Fruit fly (Drosophila melanogaster): ENCODE measurements around the gene CG10479.

Gene CG10479

DNA sequence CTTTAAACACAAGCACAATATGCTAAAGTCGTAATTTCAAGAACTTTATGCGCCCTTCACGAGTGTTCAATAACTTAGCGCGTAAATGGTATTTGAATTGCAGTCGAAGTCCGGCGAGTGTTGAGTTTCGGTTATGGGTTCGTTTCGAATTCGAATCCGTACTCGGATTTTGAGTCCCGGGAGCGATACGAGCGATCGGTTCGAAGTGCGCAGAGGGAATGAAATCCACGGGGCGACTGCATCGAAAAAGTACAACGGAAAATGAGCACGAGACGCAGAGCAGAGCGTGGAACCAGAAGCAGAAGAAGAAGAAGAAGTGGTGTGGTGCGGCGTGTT, at the start of gene CG10479:
TSS of gene CG10479 (minus strand) at position 223 of the 336 bp plus-strand sequence.
- TF ChIP-seq Sox14 (GFP tag; optimal IDR thresholded peaks at IDR 0.05) (no peak), CG6163 (GFP tag; IDR thresholded peaks at IDR 0.05) (peak; percentile 5; the same call in 1 of the 3 replicates), Eip78C (GFP tag) (peak; percentile 18), CG10631 (GFP tag; optimal IDR thresholded peaks at IDR 0.05) (no peak), Ets96B (tag; optimal IDR thresholded peaks at IDR 0.05) (no peak)

DNA sequence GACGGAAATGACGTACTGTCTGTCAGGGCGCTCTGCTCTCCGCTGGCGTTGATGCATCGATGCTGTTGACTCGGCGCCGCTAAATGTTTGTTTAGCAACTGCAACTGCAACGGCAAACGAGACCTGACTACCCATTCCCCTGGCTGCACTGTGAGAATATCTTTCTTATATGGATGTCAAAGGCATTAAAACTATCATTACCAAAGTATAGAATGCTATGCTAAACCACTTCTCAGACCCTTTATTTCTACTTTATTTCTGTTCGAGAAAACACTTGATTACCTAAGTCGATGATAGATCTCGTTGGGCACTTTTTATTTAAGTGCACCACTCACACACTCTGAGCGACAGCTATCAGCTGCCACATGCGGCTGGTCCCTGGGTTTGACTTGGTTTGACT, 46.3 kb upstream of the CG10479 start:
- TF ChIP-seq CG3919 (GFP tag; optimal IDR thresholded peaks at IDR 0.05) = peak; percentile 21
- TF ChIP-seq Smox (GFP tag; optimal IDR thresholded peaks at IDR 0.05) = no peak
- TF ChIP-seq svp (GFP tag) = peak; percentile 42
- peak; percentile 55 for TF ChIP-seq Eip78C (GFP tag)
- peak; percentile 20 for TF ChIP-seq spab (GFP tag; optimal IDR thresholded peaks at IDR 0.05)
- peak; percentile 37 for TF ChIP-seq CG10631 (GFP tag; optimal IDR thresholded peaks at IDR 0.05)
- no peak for TF ChIP-seq Hr38 (GFP tag; optimal IDR thresholded peaks at IDR 0.05)
- TF ChIP-seq Eip75B (GFP tag; optimal IDR thresholded peaks at IDR 0.05) = peak; percentile 18
- TF ChIP-seq Ets96B (tag; optimal IDR thresholded peaks at IDR 0.05) = peak; percentile 36
- TF ChIP-seq CG10669 (GFP tag; optimal IDR thresholded peaks at IDR 0.05) = peak; percentile 18
- peak; percentile 25 for TF ChIP-seq lz (GFP tag; optimal IDR thresholded peaks at IDR 0.05)
- no peak for TF ChIP-seq Lpt (GFP tag; optimal IDR thresholded peaks at IDR 0.05)
- peak; percentile 7 for TF ChIP-seq topi (GFP tag; optimal IDR thresholded peaks at IDR 0.05)
- TF ChIP-seq CG6808 (GFP tag; optimal IDR thresholded peaks at IDR 0.05) = peak; percentile 1
- no peak for TF ChIP-seq achi (GFP tag; optimal IDR thresholded peaks at IDR 0.05)
- no peak for TF ChIP-seq CG1621 (tag; optimal IDR thresholded peaks at IDR 0.05)

DNA sequence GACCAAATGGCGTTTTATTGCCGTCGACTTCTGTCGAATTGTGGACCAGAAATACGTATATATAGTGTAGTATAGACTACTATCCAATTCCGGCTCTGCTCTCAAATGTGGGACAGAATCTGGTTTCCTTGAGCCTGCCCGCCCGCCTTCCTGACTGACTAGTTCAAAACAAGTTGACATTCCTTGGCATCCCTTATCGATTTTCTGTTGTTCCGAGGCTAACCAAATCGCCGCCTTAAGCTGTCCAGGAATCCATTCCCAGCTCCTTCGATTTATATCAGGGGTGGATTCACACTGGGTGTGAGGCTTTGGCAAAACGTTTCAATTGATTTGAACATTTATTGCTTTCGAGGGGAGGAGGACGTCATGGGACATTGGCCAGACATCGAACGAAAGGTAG, 37.1 kb upstream of the CG10479 start:
- TF ChIP-seq esn (GFP tag; optimal IDR thresholded peaks at IDR 0.05) (no peak), fkh (GFP tag; optimal IDR thresholded peaks at IDR 0.05) (no peak), Hr38 (GFP tag; optimal IDR thresholded peaks at IDR 0.05) (no peak), pdm3 (GFP tag; optimal IDR thresholded peaks at IDR 0.05) (no peak), CG6276 (GFP tag; optimal IDR thresholded peaks at IDR 0.05) (no peak), CG8319 (GFP tag; optimal IDR thresholded peaks at IDR 0.05) (no peak), eg (GFP tag; IDR thresholded peaks at IDR 0.05) (no peak), fd85E (GFP tag; optimal IDR thresholded peaks at IDR 0.05) (no peak), CG11294 (GFP tag; IDR thresholded peaks at IDR 0.05) (no peak), salr (GFP tag; optimal IDR thresholded peaks at IDR 0.05) (no peak), Eip78C (GFP tag) (no peak), lz (GFP tag; optimal IDR thresholded peaks at IDR 0.05) (no peak), CG34406 (GFP tag; optimal IDR thresholded peaks at IDR 0.05) (no peak), Eip93F (GFP tag; optimal IDR thresholded peaks at IDR 0.05) (no peak), CG6808 (GFP tag; optimal IDR thresholded peaks at IDR 0.05) (no peak), fd59A (GFP tag; optimal IDR thresholded peaks at IDR 0.05) (no peak), Smox (GFP tag; optimal IDR thresholded peaks at IDR 0.05) (no peak)

- no peak for TF ChIP-seq CG6163 (GFP tag; IDR thresholded peaks at IDR 0.05)
- TF ChIP-seq CG3919 (GFP tag; optimal IDR thresholded peaks at IDR 0.05) = no peak
- TF ChIP-seq CG9139 (GFP tag; optimal IDR thresholded peaks at IDR 0.05) = no peak
- no peak for TF ChIP-seq lz (GFP tag; optimal IDR thresholded peaks at IDR 0.05)
- no peak for TF ChIP-seq Blimp-1 (GFP tag; optimal IDR thresholded peaks at IDR 0.05)
Measured at dm6 chr3L:6010921-6011320, 35.1 kb upstream of the CG10479 start, which contains the start of gene alphaKap4. TSS of gene alphaKap4 (minus strand) at chr3L:6011021.

dm6 chr3L:6000938-6001337, 25.1 kb upstream of the CG10479 start:
- no peak for TF ChIP-seq CG6808 (GFP tag; optimal IDR thresholded peaks at IDR 0.05)
- no peak for TF ChIP-seq topi (GFP tag; optimal IDR thresholded peaks at IDR 0.05)
- no peak for TF ChIP-seq CG34406 (GFP tag; optimal IDR thresholded peaks at IDR 0.05)
- no peak for TF ChIP-seq CG6792 (GFP tag; optimal IDR thresholded peaks at IDR 0.05)
- no peak for TF ChIP-seq Lpt (GFP tag; optimal IDR thresholded peaks at IDR 0.05)
- no peak for TF ChIP-seq Hr38 (GFP tag; optimal IDR thresholded peaks at IDR 0.05)
- TF ChIP-seq fkh (GFP tag; optimal IDR thresholded peaks at IDR 0.05) = no peak
- no peak for TF ChIP-seq Met (GFP tag; optimal IDR thresholded peaks at IDR 0.05)
- TF ChIP-seq CG7368 (GFP tag; optimal IDR thresholded peaks at IDR 0.05) = no peak
- no peak for TF ChIP-seq CG6854 (GFP tag; optimal IDR thresholded peaks at IDR 0.05)
- TF ChIP-seq achi (GFP tag; optimal IDR thresholded peaks at IDR 0.05) = no peak
- no peak for TF ChIP-seq Ets21C (GFP tag; optimal IDR thresholded peaks at IDR 0.05)
- no peak for TF ChIP-seq CG31627 (GFP tag; optimal IDR thresholded peaks at IDR 0.05)
- TF ChIP-seq CG8632 (GFP tag; optimal IDR thresholded peaks at IDR 0.05) = no peak
- TF ChIP-seq Eip93F (GFP tag; optimal IDR thresholded peaks at IDR 0.05) = no peak
- no peak for TF ChIP-seq spab (GFP tag; optimal IDR thresholded peaks at IDR 0.05)
- no peak for TF ChIP-seq CG10669 (GFP tag; optimal IDR thresholded peaks at IDR 0.05)
- TF ChIP-seq Sox102F (GFP tag; optimal IDR thresholded peaks at IDR 0.05) = no peak
- no peak for TF ChIP-seq CG6276 (GFP tag; optimal IDR thresholded peaks at IDR 0.05)
- no peak for TF ChIP-seq CG11902 (GFP tag; optimal IDR thresholded peaks at IDR 0.05)
